Fruit fly (Drosophila melanogaster): ENCODE data around the gene dsh.

The dsh gene

dm6 chrX:11390625-11391363, 35.1 kb downstream of the dsh start (continued):
- peak; percentile 73; the same call in 1 of the 2 replicates for TF ChIP-seq chm (GFP tag; IDR thresholded peaks at IDR 0.05)
- TF ChIP-seq CG3163 (GFP tag; optimal IDR thresholded peaks at IDR 0.05) = peak; percentile 10
- TF ChIP-seq Bdp1 (GFP tag; optimal IDR thresholded peaks at IDR 0.05) = peak; percentile 70
- peak; percentile 48; the same call in 1 of the 2 replicates for TF ChIP-seq Lim3 (GFP tag; IDR thresholded peaks at IDR 0.05)
- TF ChIP-seq CG10274 (GFP tag; optimal IDR thresholded peaks at IDR 0.05) = peak; percentile 52
- TF ChIP-seq BEAF-32 (GFP tag; optimal IDR thresholded peaks at IDR 0.05) = no peak
- TF ChIP-seq Mrtf (GFP tag; IDR thresholded peaks at IDR 0.05) = peak; percentile 80
- no peak for TF ChIP-seq Sin3A (optimal IDR thresholded peaks at IDR 0.05)
- TF ChIP-seq CG14014 (GFP tag; IDR thresholded peaks at IDR 0.05) = peak; percentile 86
- TF ChIP-seq h (optimal IDR thresholded peaks at IDR 0.05) = no peak
- TF ChIP-seq dati (GFP tag; IDR thresholded peaks at IDR 0.05) = peak; percentile 65; the same call in 1 of the 2 replicates
- TF ChIP-seq gsb (GFP tag; IDR thresholded peaks at IDR 0.05) = peak; percentile 64
- TF ChIP-seq CG9727 (GFP tag; optimal IDR thresholded peaks at IDR 0.05) = peak; percentile 76
- 0 out of 3 replicates have a peak, but pooled peaks have one; percentile 18 for TF ChIP-seq jigr1 (GFP tag; IDR thresholded peaks at IDR 0.05)
- peak; percentile 83 for TF ChIP-seq so (GFP tag; IDR thresholded peaks at IDR 0.05)
- peak; percentile 9 for TF ChIP-seq HmgD (GFP tag; optimal IDR thresholded peaks at IDR 0.05)
- peak; percentile 80 for TF ChIP-seq bab2 (GFP tag; optimal IDR thresholded peaks at IDR 0.05)
- TF ChIP-seq org-1 (GFP tag; optimal IDR thresholded peaks at IDR 0.05) = peak; percentile 71
- TF ChIP-seq CG17385 (GFP tag; optimal IDR thresholded peaks at IDR 0.05) = peak; percentile 51
- peak; percentile 76 for TF ChIP-seq Sox102F (GFP tag; optimal IDR thresholded peaks at IDR 0.05)
- peak; percentile 81 for TF ChIP-seq E2f1 (GFP tag; IDR thresholded peaks at IDR 0.05)
- peak; percentile 81 for TF ChIP-seq Taf1 (GFP tag; IDR thresholded peaks at IDR 0.05)
- peak; percentile 90 for TF ChIP-seq dysf (GFP tag; IDR thresholded peaks at IDR 0.05)
- TF ChIP-seq knrl (GFP tag; IDR thresholded peaks at IDR 0.05; ENCODE audit: partially characterized antibody) = no peak
- no peak for TF ChIP-seq Dfd (GFP tag; optimal IDR thresholded peaks at IDR 0.05)
- TF ChIP-seq stwl (tag; optimal IDR thresholded peaks at IDR 0.05) = no peak
- no peak for TF ChIP-seq gfzf (GFP tag; optimal IDR thresholded peaks at IDR 0.05)
- TF ChIP-seq CG15479 (GFP tag; optimal IDR thresholded peaks at IDR 0.05) = no peak
- peak; percentile 61 for TF ChIP-seq Side (GFP tag; optimal IDR thresholded peaks at IDR 0.05)
- TF ChIP-seq maf-S (GFP tag; optimal IDR thresholded peaks at IDR 0.05) = peak; percentile 63
- peak; percentile 87 for TF ChIP-seq Ptx1 (GFP tag; IDR thresholded peaks at IDR 0.05)
- peak; percentile 83; the same call in 2 of the 3 replicates for TF ChIP-seq ase (GFP tag; IDR thresholded peaks at IDR 0.05)
- TF ChIP-seq dmrt11E (tag; optimal IDR thresholded peaks at IDR 0.05) = peak; percentile 55
- peak; percentile 75 for TF ChIP-seq CG31224 (GFP tag; IDR thresholded peaks at IDR 0.05)
- TF ChIP-seq Gsc (GFP tag; IDR thresholded peaks at IDR 0.05) = peak; percentile 67
- peak; percentile 66 for TF ChIP-seq Doc2 (GFP tag; IDR thresholded peaks at IDR 0.05)
- TF ChIP-seq Asciz (GFP tag; optimal IDR thresholded peaks at IDR 0.05) = peak; percentile 71
- TF ChIP-seq Nf-YC (tag; optimal IDR thresholded peaks at IDR 0.05) = peak; percentile 65
- peak; percentile 59 to 83 for TF ChIP-seq chif (GFP tag; optimal IDR thresholded peaks at IDR 0.05)
- no peak for TF ChIP-seq HLHmδ (GFP tag; optimal IDR thresholded peaks at IDR 0.05)
- no peak for TF ChIP-seq ac (GFP tag; optimal IDR thresholded peaks at IDR 0.05)
- peak; percentile 92 for TF ChIP-seq CG2120 (GFP tag; optimal IDR thresholded peaks at IDR 0.05)
- TF ChIP-seq CG6654 (GFP tag; optimal IDR thresholded peaks at IDR 0.05) = no peak
- peak; percentile 82 for TF ChIP-seq CG11504 (tag; optimal IDR thresholded peaks at IDR 0.05)
- no peak for TF ChIP-seq Doc3 (GFP tag; IDR thresholded peaks at IDR 0.05; ENCODE audit: partially characterized antibody)
- peak; percentile 85 for TF ChIP-seq Fer3 (tag; optimal IDR thresholded peaks at IDR 0.05)
- peak; percentile 57 for TF ChIP-seq Fer2 (tag; optimal IDR thresholded peaks at IDR 0.05)
- TF ChIP-seq Ravus (GFP tag; IDR thresholded peaks at IDR 0.05) = peak; percentile 46
- peak; percentile 78 for TF ChIP-seq CG12071 (GFP tag; optimal IDR thresholded peaks at IDR 0.05)
- peak; percentile 67 for TF ChIP-seq CG5245 (GFP tag; optimal IDR thresholded peaks at IDR 0.05)
- TF ChIP-seq CG10462 (GFP tag; optimal IDR thresholded peaks at IDR 0.05) = peak; percentile 44

Data from whole organism, embryonic.